In the genomic region with DNA sequence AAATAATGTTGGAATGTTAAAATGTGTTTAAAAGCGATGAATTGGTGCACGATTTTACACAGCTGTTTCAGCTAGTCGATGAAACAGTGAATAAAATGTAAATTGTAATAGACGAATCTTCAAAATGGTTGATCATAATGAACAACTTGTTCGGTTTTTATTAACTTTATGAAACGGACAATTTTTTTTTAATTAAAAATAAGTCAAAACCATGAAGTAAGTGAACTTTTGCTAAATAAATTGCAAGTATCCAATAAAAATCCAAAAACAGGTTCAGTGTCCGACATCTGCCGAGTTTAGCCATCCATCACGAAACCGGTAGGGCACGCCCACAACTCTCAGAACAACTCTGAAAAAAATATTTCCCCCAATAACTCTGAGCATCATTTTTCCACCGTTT, we compare ENCODE assay signal across 2 worm cellular contexts.
TF ChIP-seq lines count a peak whose summit lies in the region.

No protein-coding gene starts in this region.

TF ChIP-seq in whole organism, L4 larva, 104 proteins besides CTCF, POLR2A, EP300 and RAD21:
- no peak for TF ChIP-seq mxl-2 (GFP tag; conservative IDR thresholded peaks at IDR 0.05; lab: Robert Waterston, UW)
- peak; percentile 79 for TF ChIP-seq snpc-1.2 (GFP tag; IDR thresholded peaks at IDR 0.05; lab: Robert Waterston, UW)
- no peak for TF ChIP-seq dve-1 (tag; optimal IDR thresholded peaks at IDR 0.05; lab: Kevin White, UChicago; ENCODE audit: insufficient read depth)

TF ChIP-seq in whole organism, young adult, 124 proteins besides CTCF, POLR2A, EP300 and RAD21:
- TF ChIP-seq attf-6 (GFP tag; IDR thresholded peaks at IDR 0.05; lab: Robert Waterston, UW) (peak; percentile 80; the same call in 1 of the 2 replicates), F57A8.1 (GFP tag; optimal IDR thresholded peaks at IDR 0.05; lab: Kevin White, UChicago) (no peak), snpc-4 (GFP tag; optimal IDR thresholded peaks at IDR 0.05; lab: Kevin White, UChicago) (no peak), snpc-4 (tag; optimal IDR thresholded peaks at IDR 0.05; lab: Kevin White, UChicago) (peak in 2 of 4 experiments; percentile 71 to 77)
